Worm (Caenorhabditis elegans) whole organism, L4 larva: Measurements from ENCODE around the gene R04B5.11.

Experiments used
- aly-2 ChIP-seq: sonication (generic microtip); optimal IDR thresholded peaks from 2 replicates; lab custom pipeline; 2018; ENCODE audit warnings: missing biosample characterization, missing genetic modification characterization
- arid-1 ChIP-seq: fragments of 200-800 bp; sonication (Bioruptor generic); conservative IDR thresholded peaks from 2 replicates; pipeline ENCODE4 v1.3.6; 2022; ENCODE audit warnings: missing genetic modification reagents, missing genetic modification characterization, missing compliant biosample characterization
- ces-1 ChIP-seq: fragments of 150-350 bp; sonication (generic microtip); optimal IDR thresholded peaks from 4 replicates; lab custom pipeline; 2014; ENCODE audit warnings: missing biosample characterization, missing genetic modification reagents, missing genetic modification characterization
- dpl-1 ChIP-seq: fragments of 150-350 bp; optimal IDR thresholded peaks from 2 replicates; lab custom pipeline; 2014; ENCODE audit warnings: missing biosample characterization, missing genetic modification reagents, missing genetic modification characterization
- madf-9 ChIP-seq: fragments of 200-800 bp; sonication (Bioruptor generic); conservative IDR thresholded peaks from 2 replicates; pipeline ENCODE4 v1.3.6; 2022; ENCODE audit warnings: missing genetic modification reagents, missing genetic modification characterization, missing compliant biosample characterization
- mdl-1 ChIP-seq, 2 experiments: fragments of 150-350 bp in 1 of 2; sonication (generic microtip) in 1 of 2; optimal IDR thresholded peaks; 2 replicates each; lab custom pipeline; 2014 to 2017; ENCODE audit warnings: missing biosample characterization in 2 of 2, missing genetic modification characterization in 2 of 2
- mep-1 ChIP-seq: fragments of 150-350 bp; sonication (generic microtip); optimal IDR thresholded peaks from 3 replicates; lab custom pipeline; 2014; ENCODE audit warnings: missing biosample characterization, missing genetic modification characterization
- nhr-11 ChIP-seq: fragments of 150-350 bp; optimal IDR thresholded peaks from 2 replicates; lab custom pipeline; 2014; ENCODE audit warnings: missing biosample characterization, missing genetic modification characterization
- skn-1 ChIP-seq: fragments of 150-350 bp; optimal IDR thresholded peaks from 2 replicates; lab custom pipeline; 2014; ENCODE audit warnings: missing biosample characterization, missing genetic modification characterization
- unc-62 ChIP-seq, 3 experiments: fragments of 150-350 bp in 1 of 3; sonication (generic microtip); optimal IDR thresholded peaks in 2 of 3; peaks in 1 of 3; 1 replicate in 1 of 3; 2 replicates in 2 of 3; lab custom pipeline; 2014 to 2017; ENCODE audit warnings: missing biosample characterization in 3 of 3, missing genetic modification characterization in 3 of 3, missing genetic modification reagents in 3 of 3, missing genotype in 1 of 3
- zfp-3 ChIP-seq: fragments of 200-800 bp; sonication (Bioruptor generic); conservative IDR thresholded peaks from 2 replicates; pipeline ENCODE4 v1.3.6; 2022; ENCODE audit warnings: missing genetic modification reagents, missing genetic modification characterization, missing compliant biosample characterization

ce11 chrV:10064221-10064620 is 26.8 kb downstream of the R04B5.11 start, which contains the start of gene fipr-13:
- no peak for TF ChIP-seq nhr-11 (tag; lab: Kevin White, UChicago)
- TF ChIP-seq skn-1 (tag; lab: Kevin White, UChicago), result no peak
- TF ChIP-seq mep-1 (tag; lab: Kevin White, UChicago), result no peak
- TF ChIP-seq arid-1, result no peak
- TF ChIP-seq ces-1 (GFP tag; lab: Kevin White, UChicago), result no peak
- TF ChIP-seq mdl-1 (tag; optimal IDR thresholded peaks at IDR 0.05; lab: Kevin White, UChicago), result no peak
- TF ChIP-seq zfp-3 (GFP tag; lab: Robert Waterston, UW), result no peak
- no peak for TF ChIP-seq madf-9 (GFP tag; lab: Robert Waterston, UW)
- TF ChIP-seq dpl-1 (GFP tag; lab: Kevin White, UChicago), result no peak
- no peak for TF ChIP-seq aly-2 (tag; lab: Kevin White, UChicago)
- TF ChIP-seq unc-62 (GFP tag; optimal IDR thresholded peaks at IDR 0.05 in 1 of 2; lab: Kevin White, UChicago), result no peak
- TF ChIP-seq unc-62 (tag; optimal IDR thresholded peaks at IDR 0.05; lab: Kevin White, UChicago), result no peak
